Worm (Caenorhabditis elegans) whole organism, L2 larva: ENCODE data around the gene srh-42.

Experiments
- C34F6.9 ChIP-seq: fragments of 150-350 bp; optimal IDR thresholded peaks from 2 replicates; lab custom pipeline; 2014; ENCODE audit warnings: missing biosample characterization, missing genetic modification characterization
- F13H6.1 ChIP-seq: sonication (generic microtip); optimal IDR thresholded peaks from 2 replicates; lab custom pipeline; 2016; ENCODE audit warnings: missing genetic modification characterization, missing compliant biosample characterization
- Y55F3AM.14 ChIP-seq: fragments of 200-800 bp; sonication (Bioruptor generic); optimal IDR thresholded peaks from 2 replicates; lab custom pipeline; 2018; ENCODE audit warnings: mild to moderate bottlenecking, missing genetic modification characterization, missing compliant biosample characterization
- ZK546.5 ChIP-seq: sonication (generic microtip); optimal IDR thresholded peaks from 2 replicates; lab custom pipeline; 2017; ENCODE audit warnings: missing biosample characterization, missing genetic modification characterization
- alr-1 ChIP-seq: fragments of 150-350 bp; optimal IDR thresholded peaks from 2 replicates; lab custom pipeline; 2014; ENCODE audit warnings: missing biosample characterization, missing genetic modification characterization
- aly-2 ChIP-seq: fragments of 150-350 bp; optimal IDR thresholded peaks from 2 replicates; lab custom pipeline; 2014; ENCODE audit warnings: missing biosample characterization, missing genetic modification characterization
- ama-1 ChIP-seq: fragments of 150-350 bp; optimal IDR thresholded peaks from 2 replicates; lab custom pipeline; 2018; ENCODE audit warnings: inconsistent platforms
- blmp-1 ChIP-seq: sonication (generic microtip); optimal IDR thresholded peaks from 2 replicates; lab custom pipeline; 2017; ENCODE audit warnings: missing genetic modification characterization, mild to moderate bottlenecking, missing compliant biosample characterization, antibody characterized with exemption, moderate library complexity; ENCODE audit not compliant: insufficient read depth
- ceh-82 ChIP-seq: fragments of 150-350 bp; optimal IDR thresholded peaks from 2 replicates; lab custom pipeline; 2014; ENCODE audit warnings: missing biosample characterization, missing genetic modification characterization
- crh-2 ChIP-seq: sonication (generic microtip); optimal IDR thresholded peaks from 2 replicates; lab custom pipeline; 2017; ENCODE audit warnings: missing biosample characterization, missing genetic modification characterization
- egl-27 ChIP-seq: sonication (generic microtip); optimal IDR thresholded peaks from 3 replicates; lab custom pipeline; 2017; ENCODE audit warnings: missing biosample characterization, missing genetic modification reagents, missing genetic modification characterization
- fos-1 ChIP-seq: fragments of 150-350 bp; optimal IDR thresholded peaks from 2 replicates; lab custom pipeline; 2014; ENCODE audit warnings: missing biosample characterization, missing genetic modification characterization
- lin-11 ChIP-seq: fragments of 150-350 bp; sonication (generic microtip); optimal IDR thresholded peaks from 2 replicates; lab custom pipeline; 2014; ENCODE audit warnings: missing biosample characterization, missing genetic modification characterization, inconsistent platforms, mixed read lengths
- lin-13 ChIP-seq: fragments of 150-350 bp; optimal IDR thresholded peaks from 2 replicates; lab custom pipeline; 2014; ENCODE audit warnings: missing biosample characterization, missing genetic modification reagents, missing genetic modification characterization
- lsy-2 ChIP-seq, 2 experiments: fragments of 150-350 bp in 1 of 2; sonication (generic microtip) in 1 of 2; optimal IDR thresholded peaks; 2 replicates each; lab custom pipeline; 2014 to 2017; ENCODE audit warnings: missing biosample characterization in 2 of 2, missing genetic modification characterization in 2 of 2
- mab-5 ChIP-seq: fragments of 150-350 bp; optimal IDR thresholded peaks from 2 replicates; lab custom pipeline; 2014; ENCODE audit warnings: missing biosample characterization, missing genetic modification characterization
- mbf-1 ChIP-seq: sonication (generic microtip); optimal IDR thresholded peaks from 2 replicates; lab custom pipeline; 2017; ENCODE audit warnings: missing biosample characterization, missing genetic modification characterization
- mdl-1 ChIP-seq, 2 experiments: fragments of 150-350 bp in 1 of 2; sonication (generic microtip) in 1 of 2; optimal IDR thresholded peaks; 2 replicates each; lab custom pipeline; 2017; ENCODE audit warnings: missing biosample characterization in 2 of 2, missing genetic modification characterization in 2 of 2
- nhr-129 ChIP-seq: fragments of 150-350 bp; optimal IDR thresholded peaks from 2 replicates; lab custom pipeline; 2014; ENCODE audit warnings: missing biosample characterization, missing genetic modification characterization
- nhr-21 ChIP-seq: fragments of 150-350 bp; optimal IDR thresholded peaks from 2 replicates; lab custom pipeline; 2014; ENCODE audit warnings: missing biosample characterization, missing genetic modification characterization
- nhr-25 ChIP-seq: fragments of 150-350 bp; sonication (generic microtip); optimal IDR thresholded peaks from 3 replicates; lab custom pipeline; 2014; ENCODE audit warnings: missing biosample characterization, missing genetic modification characterization
- nhr-6 ChIP-seq: fragments of 150-350 bp; optimal IDR thresholded peaks from 2 replicates; lab custom pipeline; 2014; ENCODE audit warnings: missing biosample characterization, missing genetic modification characterization
- nhr-77 ChIP-seq: fragments of 150-350 bp; optimal IDR thresholded peaks from 2 replicates; lab custom pipeline; 2014; ENCODE audit warnings: missing biosample characterization, missing genetic modification characterization
- peb-1 ChIP-seq: fragments of 150-350 bp; optimal IDR thresholded peaks from 2 replicates; lab custom pipeline; 2014; ENCODE audit warnings: missing biosample characterization, missing genetic modification characterization
- skn-1 ChIP-seq: sonication (generic microtip); optimal IDR thresholded peaks from 2 replicates; lab custom pipeline; 2017; ENCODE audit warnings: missing biosample characterization, missing genetic modification characterization
- sma-3 ChIP-seq: sonication (generic microtip); optimal IDR thresholded peaks from 2 replicates; lab custom pipeline; 2016; ENCODE audit warnings: missing genetic modification reagents, missing genetic modification characterization, missing compliant biosample characterization
- sma-9 ChIP-seq, 2 experiments: fragments of 150-350 bp in 1 of 2; sonication (generic microtip) in 1 of 2; optimal IDR thresholded peaks; 2 replicates each; lab custom pipeline; 2014 to 2016; ENCODE audit warnings: missing genetic modification characterization in 2 of 2, mild to moderate bottlenecking in 1 of 2, missing biosample characterization in 1 of 2, missing compliant biosample characterization in 1 of 2, missing genetic modification reagents in 1 of 2, moderate library complexity in 1 of 2
- snpc-4 ChIP-seq: fragments of 150-350 bp; optimal IDR thresholded peaks from 2 replicates; lab custom pipeline; 2014; ENCODE audit warnings: missing biosample characterization, missing genetic modification characterization
- unc-39 ChIP-seq: fragments of 150-350 bp; optimal IDR thresholded peaks from 2 replicates; lab custom pipeline; 2014; ENCODE audit warnings: missing biosample characterization, missing genetic modification characterization
- unc-55 ChIP-seq: fragments of 150-350 bp; sonication (generic microtip); optimal IDR thresholded peaks from 3 replicates; lab custom pipeline; 2014; ENCODE audit warnings: missing biosample characterization, missing genetic modification reagents, missing genetic modification characterization
- unc-62 ChIP-seq: fragments of 150-350 bp; optimal IDR thresholded peaks from 2 replicates; lab custom pipeline; 2014; ENCODE audit warnings: missing biosample characterization, missing genetic modification reagents, missing genetic modification characterization
- zag-1 ChIP-seq: fragments of 150-350 bp; optimal IDR thresholded peaks from 2 replicates; lab custom pipeline; 2014; ENCODE audit warnings: missing biosample characterization, missing genetic modification characterization
- ztf-1 ChIP-seq: fragments of 200-800 bp; sonication (Bioruptor generic); conservative IDR thresholded peaks from 2 replicates; pipeline ENCODE4 v1.3.6; 2022; ENCODE audit warnings: missing genetic modification characterization, missing compliant biosample characterization

srh-42 gene

ce11 chrII:14288968-14289367, at the start of gene srh-42:
TSS of gene srh-42 (minus strand) at chrII:14289068.
- TF ChIP-seq snpc-4 (tag; lab: Kevin White, UChicago) (no peak), sma-3 (GFP tag; lab: Kevin White, UChicago) (no peak), lsy-2 (tag; optimal IDR thresholded peaks at IDR 0.05; lab: Kevin White, UChicago) (no peak), peb-1 (tag; lab: Kevin White, UChicago) (no peak), unc-62 (GFP tag; lab: Kevin White, UChicago) (no peak), ztf-1 (GFP tag; lab: Robert Waterston, UW) (no peak), alr-1 (tag; lab: Kevin White, UChicago) (no peak), F13H6.1 (tag; lab: Kevin White, UChicago) (no peak), skn-1 (tag; lab: Kevin White, UChicago) (no peak), nhr-25 (tag; lab: Kevin White, UChicago) (no peak), nhr-6 (tag; lab: Kevin White, UChicago) (no peak), mbf-1 (tag; lab: Kevin White, UChicago) (no peak)

ce11 chrII:14321225-14321624, 32.4 kb upstream of the srh-42 start:
- no peak for TF ChIP-seq sma-9 (GFP tag; optimal IDR thresholded peaks at IDR 0.05; lab: Kevin White, UChicago)
- no peak for TF ChIP-seq sma-9 (tag; optimal IDR thresholded peaks at IDR 0.05; lab: Kevin White, UChicago)
- TF ChIP-seq ZK546.5 (tag; lab: Kevin White, UChicago): no peak
- no peak for TF ChIP-seq unc-55 (GFP tag; lab: Kevin White, UChicago)
- TF ChIP-seq Y55F3AM.14 (GFP tag; lab: Kevin White, UChicago): no peak
- TF ChIP-seq unc-39 (tag; lab: Kevin White, UChicago): no peak
- TF ChIP-seq lsy-2 (tag; optimal IDR thresholded peaks at IDR 0.05; lab: Kevin White, UChicago): no peak
- TF ChIP-seq ceh-82 (tag; lab: Kevin White, UChicago): no peak
- TF ChIP-seq nhr-129 (tag; lab: Kevin White, UChicago): no peak
- no peak for TF ChIP-seq blmp-1 (tag; lab: Kevin White, UChicago)
- TF ChIP-seq ama-1 (lab: Kevin White, UChicago): no peak
- no peak for TF ChIP-seq zag-1 (tag; lab: Kevin White, UChicago)
- TF ChIP-seq fos-1: no peak
- TF ChIP-seq egl-27: no peak
- no peak for TF ChIP-seq nhr-77
- TF ChIP-seq crh-2 (tag; lab: Kevin White, UChicago): no peak
- no peak for TF ChIP-seq nhr-6 (tag; lab: Kevin White, UChicago)
- TF ChIP-seq snpc-4 (tag; lab: Kevin White, UChicago): no peak
- TF ChIP-seq mab-5 (tag; lab: Kevin White, UChicago): no peak
- TF ChIP-seq sma-3 (GFP tag; lab: Kevin White, UChicago): no peak

DNA sequence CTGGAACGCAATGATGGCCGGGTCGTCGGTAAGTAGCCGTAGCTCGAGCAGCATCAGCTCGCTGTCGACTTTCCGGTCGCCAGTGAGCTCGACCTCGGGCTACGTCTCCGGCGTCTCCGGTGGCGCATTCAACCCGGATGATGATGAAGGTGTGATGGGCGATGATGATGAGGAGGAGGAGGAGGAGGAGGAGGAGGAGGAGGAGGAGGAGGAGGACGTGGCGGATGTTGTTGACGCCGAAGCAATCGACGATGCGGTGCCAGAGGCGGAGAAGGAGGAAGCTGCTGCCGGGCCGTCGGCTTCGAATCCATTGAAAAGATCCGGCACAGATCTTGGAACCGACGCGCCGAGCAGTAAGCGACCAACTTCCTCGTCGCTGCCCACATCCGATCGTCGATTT, 30.4 kb upstream of the srh-42 start:
- TF ChIP-seq aly-2 (no peak), nhr-6 (tag; lab: Kevin White, UChicago) (no peak)

- no peak for TF ChIP-seq sma-9 (GFP tag; optimal IDR thresholded peaks at IDR 0.05; lab: Kevin White, UChicago)
- no peak for TF ChIP-seq sma-9 (tag; optimal IDR thresholded peaks at IDR 0.05; lab: Kevin White, UChicago)
- no peak for TF ChIP-seq lin-11 (tag; lab: Kevin White, UChicago)
- TF ChIP-seq nhr-21 (tag; lab: Kevin White, UChicago): no peak
- TF ChIP-seq mdl-1 (tag; optimal IDR thresholded peaks at IDR 0.05; lab: Kevin White, UChicago): no peak
- TF ChIP-seq zag-1 (tag; lab: Kevin White, UChicago): no peak
- TF ChIP-seq lin-13 (GFP tag; lab: Kevin White, UChicago): no peak
- TF ChIP-seq alr-1 (tag; lab: Kevin White, UChicago): no peak
- TF ChIP-seq crh-2 (tag; lab: Kevin White, UChicago): no peak
- TF ChIP-seq blmp-1 (tag; lab: Kevin White, UChicago): no peak
- TF ChIP-seq ZK546.5 (tag; lab: Kevin White, UChicago): no peak
- no peak for TF ChIP-seq aly-2
- no peak for TF ChIP-seq skn-1 (tag; lab: Kevin White, UChicago)
- no peak for TF ChIP-seq ztf-1 (GFP tag; lab: Robert Waterston, UW)
- no peak for TF ChIP-seq C34F6.9 (tag; lab: Kevin White, UChicago)
- TF ChIP-seq lsy-2 (tag; optimal IDR thresholded peaks at IDR 0.05; lab: Kevin White, UChicago): no peak
Measured at ce11 chrII:14318027-14318426, 29.2 kb upstream of the srh-42 start, which contains the start of gene Y54G11A.14. TSS of gene Y54G11A.14 (plus strand) at chrII:14318158.
